Fruit fly (Drosophila melanogaster) whole organism, adult: ENCODE data around the gene CG7275.

Experiments used
- CG11617 ChIP-seq: fragments of 200-800 bp; sonication (Bioruptor generic); optimal IDR thresholded peaks from 2 replicates; lab custom pipeline; 2017; ENCODE audit warnings: mild to moderate bottlenecking, missing biosample characterization, missing genetic modification reagents, missing genetic modification characterization
- CG12768 ChIP-seq: fragments of 200-800 bp; sonication (Bioruptor generic); optimal IDR thresholded peaks from 2 replicates; lab custom pipeline; 2017; ENCODE audit warnings: missing biosample characterization, missing genetic modification characterization, mild to moderate bottlenecking, moderate library complexity, missing genetic modification reagents
- CG14711 ChIP-seq: fragments of 200-800 bp; sonication (Bioruptor generic); optimal IDR thresholded peaks from 2 replicates; lab custom pipeline; 2018; ENCODE audit warnings: missing biosample characterization, mild to moderate bottlenecking, missing genetic modification characterization, moderate library complexity
- CG1620 ChIP-seq: fragments of 200-800 bp; sonication (Bioruptor generic); optimal IDR thresholded peaks from 2 replicates; lab custom pipeline; 2016; ENCODE audit warnings: missing biosample characterization, missing genetic modification characterization
- CG33017 ChIP-seq: fragments of 200-800 bp; sonication (Bioruptor generic); optimal IDR thresholded peaks from 2 replicates; lab custom pipeline; 2018; ENCODE audit warnings: missing biosample characterization, mild to moderate bottlenecking, missing genetic modification characterization, moderate library complexity
- CG5204 ChIP-seq: fragments of 200-800 bp; sonication (Bioruptor generic); optimal IDR thresholded peaks from 2 replicates; lab custom pipeline; 2016; ENCODE audit warnings: missing biosample characterization, missing genetic modification characterization
- CG7045 ChIP-seq: fragments of 200-800 bp; sonication (Bioruptor generic); optimal IDR thresholded peaks from 2 replicates; lab custom pipeline; 2017; ENCODE audit warnings: missing biosample characterization, mild to moderate bottlenecking, missing genetic modification characterization
- CG7101 ChIP-seq: fragments of 200-800 bp; sonication (Bioruptor generic); optimal IDR thresholded peaks from 2 replicates; lab custom pipeline; 2018; ENCODE audit warnings: missing biosample characterization, mild to moderate bottlenecking, missing genetic modification characterization, moderate library complexity
- Clk ChIP-seq: fragments of 200-800 bp; sonication (Bioruptor generic); optimal IDR thresholded peaks from 2 replicates; lab custom pipeline; 2017; ENCODE audit warnings: missing biosample characterization, missing genetic modification characterization
- Crg-1 ChIP-seq: fragments of 200-800 bp; sonication (Bioruptor generic); optimal IDR thresholded peaks from 2 replicates; lab custom pipeline; 2016; ENCODE audit warnings: missing biosample characterization, missing genetic modification characterization
- Hr96 ChIP-seq: fragments of 200-800 bp; sonication (Bioruptor generic); optimal IDR thresholded peaks from 2 replicates; lab custom pipeline; 2016; ENCODE audit warnings: missing biosample characterization, missing genetic modification characterization
- Mnt ChIP-seq: fragments of 200-800 bp; sonication (Bioruptor generic); optimal IDR thresholded peaks from 2 replicates; lab custom pipeline; 2016; ENCODE audit warnings: missing biosample characterization, mild to moderate bottlenecking, missing genetic modification characterization
- bab1 ChIP-seq: fragments of 200-800 bp; sonication (Bioruptor generic); optimal IDR thresholded peaks from 3 replicates; lab custom pipeline; 2019; ENCODE audit warnings: missing biosample characterization, mild to moderate bottlenecking, missing genetic modification characterization, moderate library complexity
- cic ChIP-seq: fragments of 200-800 bp; sonication (Bioruptor generic); optimal IDR thresholded peaks from 2 replicates; lab custom pipeline; 2017; ENCODE audit warnings: missing biosample characterization, mild to moderate bottlenecking, missing genetic modification characterization, moderate library complexity
- cnc ChIP-seq, 2 experiments: fragments of >200 bp; optimal IDR thresholded peaks; 2 replicates each; lab custom pipeline; 2017
- kay ChIP-seq: fragments of 200-800 bp; sonication (Bioruptor generic); peaks from one replicate; lab custom pipeline; 2016; ENCODE audit warnings: missing biosample characterization, missing genetic modification characterization, borderline replicate concordance
- ovo ChIP-seq: fragments of 200-800 bp; sonication (Bioruptor generic); optimal IDR thresholded peaks from 2 replicates; lab custom pipeline; 2016; ENCODE audit warnings: missing biosample characterization, missing genetic modification characterization
- pad ChIP-seq: fragments of 200-800 bp; sonication (Bioruptor generic); optimal IDR thresholded peaks from 3 replicates; lab custom pipeline; 2017; ENCODE audit warnings: missing biosample characterization, missing genetic modification characterization, mild to moderate bottlenecking, moderate library complexity, missing genetic modification reagents
- tj ChIP-seq: fragments of 200-800 bp; sonication (Bioruptor generic); optimal IDR thresholded peaks from 3 replicates; lab custom pipeline; 2017; ENCODE audit warnings: missing biosample characterization, mild to moderate bottlenecking, missing genetic modification characterization, moderate library complexity
- toe ChIP-seq: fragments of 200-800 bp; sonication (Bioruptor generic); optimal IDR thresholded peaks from 2 replicates; lab custom pipeline; 2016; ENCODE audit warnings: missing biosample characterization, missing genetic modification characterization

CG7275 gene

dm6 chr3L:15506174-15506926, 7.6 kb downstream of the CG7275 start:
- peak; percentile 53 for TF ChIP-seq cic (GFP tag; lab: Kevin White, UChicago)
- TF ChIP-seq CG7045 (GFP tag; lab: Kevin White, UChicago) = no peak

dm6 chr3L:15507148-15507896, 8.6 kb downstream of the CG7275 start:
- TF ChIP-seq ovo (GFP tag; lab: Kevin White, UChicago) (no peak), CG12768 (GFP tag; lab: Kevin White, UChicago) (no peak), cic (GFP tag; lab: Kevin White, UChicago) (no peak), CG7101 (no peak), CG14711 (tag; lab: Kevin White, UChicago) (no peak), bab1 (no peak), CG5204 (GFP tag; lab: Kevin White, UChicago) (no peak), cnc (optimal IDR thresholded peaks at IDR 0.05; lab: Kevin White, UChicago) (no peak)

dm6 chr3L:15508233-15508632, 9.5 kb downstream of the CG7275 start, which contains the start of gene CG7841:
CG7841 (minus strand) TSS chr3L:15508252.
- TF ChIP-seq toe (no peak), CG14711 (tag; lab: Kevin White, UChicago) (peak; percentile 97), cnc (optimal IDR thresholded peaks at IDR 0.05; lab: Kevin White, UChicago) (no peak), Clk (GFP tag; lab: Kevin White, UChicago) (peak; percentile 96), Crg-1 (peak; percentile 95), cic (GFP tag; lab: Kevin White, UChicago) (peak; percentile 87), CG7045 (GFP tag; lab: Kevin White, UChicago) (peak; percentile 99), Mnt (peak; percentile 99), CG5204 (GFP tag; lab: Kevin White, UChicago) (no peak), kay (peak; percentile 98), CG11617 (GFP tag; lab: Kevin White, UChicago) (peak; percentile 99), CG12768 (GFP tag; lab: Kevin White, UChicago) (peak; percentile 99), CG33017 (peak; percentile 99), bab1 (peak; percentile 99), CG7101 (peak; percentile 99), CG1620 (GFP tag; lab: Kevin White, UChicago) (peak; percentile 90), tj (peak; percentile 89), pad (GFP tag; lab: Kevin White, UChicago) (peak; percentile 90), Hr96 (GFP tag; lab: Kevin White, UChicago) (peak; percentile 98), ovo (GFP tag; lab: Kevin White, UChicago) (peak; percentile 91)

dm6 chr3L:15508750-15509149, 10.0 kb downstream of the CG7275 start, which contains the start of gene Z600:
Z600 (plus strand) TSS chr3L:15509061.
- no peak for TF ChIP-seq cic (GFP tag; lab: Kevin White, UChicago)
- TF ChIP-seq CG33017 = no peak
- no peak for TF ChIP-seq CG5204 (GFP tag; lab: Kevin White, UChicago)
- no peak for TF ChIP-seq CG12768 (GFP tag; lab: Kevin White, UChicago)
- TF ChIP-seq CG7101 = no peak
- no peak for TF ChIP-seq pad (GFP tag; lab: Kevin White, UChicago)
- TF ChIP-seq Crg-1 = no peak
- no peak for TF ChIP-seq CG7045 (GFP tag; lab: Kevin White, UChicago)
- no peak for TF ChIP-seq bab1
- TF ChIP-seq ovo (GFP tag; lab: Kevin White, UChicago) = no peak
- no peak for TF ChIP-seq Hr96 (GFP tag; lab: Kevin White, UChicago)
- no peak for TF ChIP-seq Mnt
- no peak for TF ChIP-seq CG14711 (tag; lab: Kevin White, UChicago)

- TF ChIP-seq cnc (optimal IDR thresholded peaks at IDR 0.05; lab: Kevin White, UChicago) (no peak), Mnt (peak; percentile 54), CG7101 (no peak), CG12768 (GFP tag; lab: Kevin White, UChicago) (no peak), bab1 (peak; percentile 54)
Observed at dm6 chr3L:15509398-15509797, 10.6 kb downstream of the CG7275 start, which contains the start of the genes gdl and gdl-ORF39. gdl (plus strand) TSS chr3L:15509445. gdl-ORF39 (plus strand) TSS chr3L:15509445.

dm6 chr3L:15510787-15511186, 12.0 kb downstream of the CG7275 start, which contains the start of gene MsrA:
MsrA (plus strand) TSS chr3L:15511052.
- TF ChIP-seq tj = peak; percentile 80
- TF ChIP-seq CG33017 = peak; percentile 12
- peak; percentile 20 for TF ChIP-seq CG7101
- peak; percentile 36 for TF ChIP-seq bab1
- TF ChIP-seq CG12768 (GFP tag; lab: Kevin White, UChicago) = no peak
- no peak for TF ChIP-seq Clk (GFP tag; lab: Kevin White, UChicago)
- no peak for TF ChIP-seq CG14711 (tag; lab: Kevin White, UChicago)
- TF ChIP-seq Hr96 (GFP tag; lab: Kevin White, UChicago) = peak; percentile 2
- peak; percentile 49 for TF ChIP-seq cic (GFP tag; lab: Kevin White, UChicago)
- peak; percentile 31 for TF ChIP-seq kay
- peak; percentile 51 for TF ChIP-seq Mnt
- no peak for TF ChIP-seq pad (GFP tag; lab: Kevin White, UChicago)
- no peak for TF ChIP-seq CG5204 (GFP tag; lab: Kevin White, UChicago)
- TF ChIP-seq ovo (GFP tag; lab: Kevin White, UChicago) = no peak
